Fruit fly (Drosophila melanogaster) whole organism, embryonic: ENCODE measurements around the gene lwr.
A peak's percentile ranks its signal among the peaks of the same experiment; 100 is the strongest.

ENCODE experiments used
- Asciz ChIP-seq: fragments of 200-800 bp; sonication (Bioruptor generic); optimal IDR thresholded peaks from 2 replicates; lab custom pipeline; 2017; ENCODE audit warnings: missing biosample characterization, mild to moderate bottlenecking, missing genetic modification characterization, missing genetic modification reagents
- Bdp1 ChIP-seq: fragments of 200-800 bp; sonication (Bioruptor generic); optimal IDR thresholded peaks from 3 replicates; lab custom pipeline; 2016; ENCODE audit warnings: missing biosample characterization, missing genetic modification characterization
- Bgb ChIP-seq: fragments of 200-800 bp; sonication (Bioruptor generic); IDR thresholded peaks from 2 replicates; pipeline ENCODE4 v1.3.6; 2022; ENCODE audit warnings: missing biosample characterization, missing genetic modification characterization; ENCODE audit not compliant: partially characterized antibody
- CG10321 ChIP-seq: fragments of 200-800 bp; sonication (Bioruptor generic); IDR thresholded peaks from 2 replicates; pipeline ENCODE4 v1.3.6; 2022; ENCODE audit warnings: missing biosample characterization, missing genetic modification characterization
- CG11456 ChIP-seq: fragments of 200-800 bp; sonication (Bioruptor generic); IDR thresholded peaks from 3 replicates; pipeline ENCODE4 v1.3.6; 2022; ENCODE audit warnings: missing biosample characterization, missing genetic modification characterization
- CG13775 ChIP-seq: fragments of 200-800 bp; sonication (Bioruptor generic); optimal IDR thresholded peaks from 3 replicates; lab custom pipeline; 2017; ENCODE audit warnings: missing biosample characterization, mild to moderate bottlenecking, missing genetic modification characterization
- CG14441 ChIP-seq: fragments of 200-800 bp; sonication (Bioruptor generic); IDR thresholded peaks from 2 replicates; pipeline ENCODE4 v1.3.6; 2022; ENCODE audit warnings: missing biosample characterization, missing genetic modification characterization
- CG14710 ChIP-seq: fragments of 200-800 bp; sonication (Bioruptor generic); optimal IDR thresholded peaks from 3 replicates; lab custom pipeline; 2019; ENCODE audit warnings: missing biosample characterization, mild to moderate bottlenecking, missing genetic modification characterization, moderate library complexity
- CG1603 ChIP-seq: fragments of 200-800 bp; sonication (Bioruptor generic); optimal IDR thresholded peaks from 2 replicates; lab custom pipeline; 2019; ENCODE audit warnings: missing biosample characterization, mild to moderate bottlenecking, missing genetic modification characterization, moderate library complexity
- CG16813 ChIP-seq: fragments of 200-800 bp; sonication (Bioruptor generic); IDR thresholded peaks from 3 replicates; pipeline ENCODE4 v1.3.6; 2022; ENCODE audit warnings: missing biosample characterization, missing genetic modification characterization; ENCODE audit not compliant: partially characterized antibody
- CG2116 ChIP-seq: fragments of 200-800 bp; sonication (Bioruptor generic); optimal IDR thresholded peaks from 3 replicates; lab custom pipeline; 2018; ENCODE audit warnings: missing biosample characterization, mild to moderate bottlenecking, missing genetic modification characterization
- CG3163 ChIP-seq: fragments of 200-800 bp; sonication (Bioruptor generic); optimal IDR thresholded peaks from 3 replicates; lab custom pipeline; 2016; ENCODE audit warnings: missing biosample characterization, missing genetic modification characterization
- CG3726 ChIP-seq: fragments of 200-800 bp; sonication (Bioruptor generic); IDR thresholded peaks from 3 replicates; pipeline ENCODE4, ENCODE4 v1.3.6; 2022; ENCODE audit warnings: missing biosample characterization, missing genetic modification characterization
- CG3838 ChIP-seq: fragments of 200-800 bp; sonication (Bioruptor generic); optimal IDR thresholded peaks from 3 replicates; lab custom pipeline; 2016; ENCODE audit warnings: missing biosample characterization, missing genetic modification characterization
- CG6791 ChIP-seq: fragments of 200-800 bp; sonication (Bioruptor generic); IDR thresholded peaks from 3 replicates; pipeline ENCODE4 v1.3.6; 2022; ENCODE audit warnings: missing biosample characterization, missing genetic modification characterization; ENCODE audit not compliant: partially characterized antibody
- CG7963 ChIP-seq: fragments of 200-800 bp; sonication (Bioruptor generic); IDR thresholded peaks from 3 replicates; pipeline ENCODE4 v1.3.6; 2022; ENCODE audit warnings: missing biosample characterization, missing genetic modification characterization; ENCODE audit not compliant: partially characterized antibody
- CG8388 ChIP-seq: fragments of 200-800 bp; sonication (Bioruptor generic); optimal IDR thresholded peaks from 2 replicates; lab custom pipeline; 2019; ENCODE audit warnings: missing biosample characterization, mild to moderate bottlenecking, missing genetic modification characterization, moderate library complexity
- CG9437 ChIP-seq: fragments of 200-800 bp; sonication (Bioruptor generic); optimal IDR thresholded peaks from 2 replicates; lab custom pipeline; 2018; ENCODE audit warnings: missing biosample characterization, mild to moderate bottlenecking, missing genetic modification characterization
- Doc3 ChIP-seq: fragments of 200-800 bp; sonication (Bioruptor generic); IDR thresholded peaks from 3 replicates; pipeline ENCODE4 v1.3.6; 2022; ENCODE audit warnings: missing biosample characterization, missing genetic modification characterization; ENCODE audit not compliant: partially characterized antibody
- Dref ChIP-seq: fragments of 200-800 bp; sonication (Bioruptor generic); IDR thresholded peaks from 2 replicates; pipeline ENCODE4 v1.3.6; 2022; ENCODE audit warnings: missing biosample characterization, missing genetic modification characterization
- Gsc ChIP-seq: fragments of 200-800 bp; sonication (Bioruptor generic); IDR thresholded peaks from 2 replicates; pipeline ENCODE4 v1.3.6; 2022; ENCODE audit warnings: missing biosample characterization, missing genetic modification characterization
- H15 ChIP-seq: fragments of 200-800 bp; sonication (Bioruptor generic); IDR thresholded peaks from 3 replicates; pipeline ENCODE4 v1.3.6; 2022; ENCODE audit warnings: missing biosample characterization, missing genetic modification characterization
- Hr3 ChIP-seq: fragments of 200-800 bp; sonication (Bioruptor generic); optimal IDR thresholded peaks from 3 replicates; lab custom pipeline; 2016; ENCODE audit warnings: missing biosample characterization, missing genetic modification characterization
- MBD-R2 ChIP-seq: fragments of 200-800 bp; sonication (Bioruptor generic); IDR thresholded peaks from 2 replicates; pipeline ENCODE4 v1.3.6; 2022; ENCODE audit warnings: missing biosample characterization, missing genetic modification characterization
- MESR4 ChIP-seq: fragments of 200-800 bp; sonication (Bioruptor generic); optimal IDR thresholded peaks from 2 replicates; lab custom pipeline; 2018; ENCODE audit warnings: missing biosample characterization, mild to moderate bottlenecking, missing genetic modification characterization, moderate library complexity
- MTF-1 ChIP-seq: fragments of 200-800 bp; sonication (Bioruptor generic); optimal IDR thresholded peaks from 2 replicates; lab custom pipeline; 2018; ENCODE audit warnings: missing biosample characterization, mild to moderate bottlenecking, missing genetic modification characterization, borderline replicate concordance
- Med ChIP-seq: fragments of 200-800 bp; sonication (Bioruptor generic); peaks from one replicate; lab custom pipeline; 2016; ENCODE audit warnings: missing biosample characterization, missing genetic modification characterization, mild to moderate bottlenecking, inconsistent platforms, moderate library complexity
- Nf-YB ChIP-seq: fragments of 200-800 bp; sonication (Bioruptor generic); optimal IDR thresholded peaks from 3 replicates; lab custom pipeline; 2019; ENCODE audit warnings: missing biosample characterization, mild to moderate bottlenecking, missing genetic modification characterization, moderate library complexity
- Sry-δ ChIP-seq: fragments of 200-800 bp; sonication (Bioruptor generic); optimal IDR thresholded peaks from 2 replicates; lab custom pipeline; 2016; ENCODE audit warnings: missing biosample characterization, missing genetic modification characterization
- Trl ChIP-seq, 3 experiments: fragments of >200 bp in 2 of 3; fragments of 200-800 bp in 1 of 3; sonication (Bioruptor generic) in 1 of 3; optimal IDR thresholded peaks; 2 replicates in 1 of 3; 3 replicates in 2 of 3; lab custom pipeline; 2016 to 2017; ENCODE audit warnings: missing biosample characterization in 1 of 3, missing genetic modification characterization in 1 of 3
- abd-A ChIP-seq: fragments of 200-800 bp; sonication (Bioruptor generic); optimal IDR thresholded peaks from 3 replicates; lab custom pipeline; 2019; ENCODE audit warnings: missing biosample characterization, mild to moderate bottlenecking, missing genetic modification characterization, moderate library complexity
- al ChIP-seq: fragments of 200-800 bp; sonication (Bioruptor generic); IDR thresholded peaks from 2 replicates; pipeline ENCODE4 v1.3.6; 2022; ENCODE audit warnings: missing biosample characterization, missing genetic modification characterization
- amos ChIP-seq: fragments of 200-800 bp; sonication (Bioruptor generic); IDR thresholded peaks from 2 replicates; pipeline ENCODE4 v1.3.6; 2022; ENCODE audit warnings: missing biosample characterization, missing genetic modification characterization; ENCODE audit not compliant: partially characterized antibody
- ato ChIP-seq: fragments of 200-800 bp; sonication (Bioruptor generic); IDR thresholded peaks from 2 replicates; pipeline ENCODE4 v1.3.6; 2022; ENCODE audit warnings: missing biosample characterization, missing genetic modification characterization; ENCODE audit not compliant: partially characterized antibody
- chn ChIP-seq: fragments of 200-800 bp; sonication (Bioruptor generic); optimal IDR thresholded peaks from 2 replicates; lab custom pipeline; 2016; ENCODE audit warnings: missing biosample characterization, missing genetic modification characterization
- crol ChIP-seq: fragments of 200-800 bp; sonication (Bioruptor generic); IDR thresholded peaks from 2 replicates; pipeline ENCODE4 v1.3.6; 2022; ENCODE audit warnings: missing biosample characterization, missing genetic modification characterization
- dysf ChIP-seq: fragments of 200-800 bp; sonication (Bioruptor generic); IDR thresholded peaks from 3 replicates; pipeline ENCODE4 v1.3.6; 2022; ENCODE audit warnings: missing biosample characterization, missing genetic modification characterization
- gfzf ChIP-seq: fragments of 200-800 bp; sonication (Bioruptor generic); optimal IDR thresholded peaks from 2 replicates; lab custom pipeline; 2016; ENCODE audit warnings: missing biosample characterization, mild to moderate bottlenecking, missing genetic modification characterization, moderate library complexity
- gsb ChIP-seq: fragments of 200-800 bp; sonication (Bioruptor generic); IDR thresholded peaks from 2 replicates; pipeline ENCODE4 v1.3.6; 2022; ENCODE audit warnings: missing biosample characterization, missing genetic modification characterization
- hb ChIP-seq: fragments of 200-800 bp; sonication (Bioruptor generic); IDR thresholded peaks from 3 replicates; pipeline ENCODE4 v1.3.6; 2022; ENCODE audit warnings: missing biosample characterization, missing genetic modification characterization; ENCODE audit not compliant: partially characterized antibody
- pan ChIP-seq, 4 experiments: fragments of >200 bp in 3 of 4; fragments of 200-800 bp in 1 of 4; sonication (Bioruptor generic) in 1 of 4; optimal IDR thresholded peaks in 3 of 4; IDR thresholded peaks in 1 of 4; 2 replicates each; pipeline versions ENCODE4 v1.3.6 to Lab custom; 2017 to 2022; ENCODE audit warnings: missing biosample characterization in 2 of 4, missing genetic modification characterization in 2 of 4, mixed read lengths in 1 of 4
- phol ChIP-seq: fragments of 200-800 bp; sonication (Bioruptor generic); optimal IDR thresholded peaks from 3 replicates; lab custom pipeline; 2018; ENCODE audit warnings: missing biosample characterization, mild to moderate bottlenecking, missing genetic modification characterization, moderate library complexity
- pnt ChIP-seq: fragments of 200-800 bp; sonication (Bioruptor generic); optimal IDR thresholded peaks from 3 replicates; lab custom pipeline; 2016; ENCODE audit warnings: missing biosample characterization, missing genetic modification characterization
- sens ChIP-seq: fragments of 200-800 bp; sonication (Bioruptor generic); peaks from one replicate; lab custom pipeline; 2016; ENCODE audit warnings: missing biosample characterization, missing genetic modification characterization
- sim ChIP-seq: fragments of 200-800 bp; sonication (Bioruptor generic); IDR thresholded peaks from 2 replicates; pipeline ENCODE4 v1.3.6; 2022; ENCODE audit warnings: missing biosample characterization, missing genetic modification characterization
- trem ChIP-seq: fragments of 200-800 bp; optimal IDR thresholded peaks from 3 replicates; lab custom pipeline; 2019; ENCODE audit warnings: missing biosample characterization, mild to moderate bottlenecking, missing genetic modification characterization, moderate library complexity
- twi ChIP-seq: fragments of 200-800 bp; optimal IDR thresholded peaks from 2 replicates; lab custom pipeline; 2019; ENCODE audit warnings: missing biosample characterization, mild to moderate bottlenecking, missing genetic modification characterization, moderate library complexity

Gene lwr

dm6 chr2L:544444-545179 lies 2.2 kb upstream of the lwr start, which contains the start of the genes Spp and nAChRbeta3 (continued):
- no peak for TF ChIP-seq CG13775 (GFP tag; lab: Kevin White, UChicago)
- no peak for TF ChIP-seq Nf-YB (GFP tag; lab: Kevin White, UChicago)
- peak; percentile 77 for TF ChIP-seq Dref (GFP tag; lab: Robert Waterston, UW)
- TF ChIP-seq CG8388 = no peak
- TF ChIP-seq hb (GFP tag; lab: Robert Waterston, UW) = 0 out of 3 replicates have a peak, but pooled peaks have one; percentile 13
- TF ChIP-seq CG14441 (GFP tag; lab: Robert Waterston, UW) = no peak
- peak; percentile 59 for TF ChIP-seq Sry-δ
- TF ChIP-seq gsb = no peak
- TF ChIP-seq MESR4 (GFP tag; lab: Kevin White, UChicago) = peak; percentile 89
- TF ChIP-seq al (GFP tag; lab: Robert Waterston, UW) = no peak
- peak; percentile 69 for TF ChIP-seq crol (GFP tag; lab: Robert Waterston, UW)
- peak; percentile 87 for TF ChIP-seq sens (GFP tag; lab: Kevin White, UChicago)
- no peak for TF ChIP-seq CG3838 (GFP tag; lab: Kevin White, UChicago)
- no peak for TF ChIP-seq Hr3 (GFP tag; lab: Kevin White, UChicago)
- no peak for TF ChIP-seq MTF-1 (GFP tag; lab: Kevin White, UChicago)
- peak; percentile 79 for TF ChIP-seq gfzf (GFP tag; lab: Kevin White, UChicago)
- no peak for TF ChIP-seq chn (GFP tag; lab: Kevin White, UChicago)
- TF ChIP-seq CG7963 (GFP tag; lab: Robert Waterston, UW) = 0 out of 3 replicates have a peak, but pooled peaks have one; percentile 25
- peak; percentile 76 for TF ChIP-seq Med
- no peak for TF ChIP-seq pnt (GFP tag; lab: Kevin White, UChicago)
- TF ChIP-seq Gsc = no peak
- peak; percentile 39; the same call in 1 of the 3 replicates for TF ChIP-seq Doc3
- TF ChIP-seq Trl (optimal IDR thresholded peaks at IDR 0.05; lab: Kevin White, UChicago) = no peak
- no peak for TF ChIP-seq Trl (GFP tag; optimal IDR thresholded peaks at IDR 0.05; lab: Kevin White, UChicago)
- TF ChIP-seq Bdp1 = no peak
- no peak for TF ChIP-seq sim (GFP tag; lab: Robert Waterston, UW)
- TF ChIP-seq ato (GFP tag; lab: Robert Waterston, UW) = peak; percentile 49; the same call in 1 of the 2 replicates
- TF ChIP-seq trem (tag; lab: Kevin White, UChicago) = peak; percentile 33
- peak; percentile 74 for TF ChIP-seq CG1603 (tag; lab: Kevin White, UChicago)
- TF ChIP-seq abd-A (tag; lab: Kevin White, UChicago) = no peak
- peak; percentile 68 for TF ChIP-seq CG2116 (GFP tag; lab: Kevin White, UChicago)
- 0 out of 3 replicates have a peak, but pooled peaks have one; percentile 6 for TF ChIP-seq CG6791 (GFP tag; lab: Robert Waterston, UW)
- TF ChIP-seq CG11456 (GFP tag; lab: Robert Waterston, UW) = 0 out of 3 replicates have a peak, but pooled peaks have one; percentile 7
- TF ChIP-seq CG3726 (GFP tag; lab: Robert Waterston, UW) = no peak
- peak; percentile 62 for TF ChIP-seq MBD-R2
- no peak for TF ChIP-seq H15 (GFP tag; lab: Robert Waterston, UW)
- TF ChIP-seq twi (tag; lab: Kevin White, UChicago) = no peak
- peak; percentile 54 for TF ChIP-seq CG16813 (GFP tag; lab: Robert Waterston, UW)
- peak; percentile 69; the same call in 1 of the 2 replicates for TF ChIP-seq amos (GFP tag; lab: Robert Waterston, UW)
- TF ChIP-seq Bgb (GFP tag; lab: Robert Waterston, UW) = peak; percentile 59
- no peak for TF ChIP-seq phol
- no peak for TF ChIP-seq Asciz (GFP tag; lab: Kevin White, UChicago)
- no peak for TF ChIP-seq pan (optimal IDR thresholded peaks at IDR 0.05; lab: Kevin White, UChicago)
- TF ChIP-seq pan (GFP tag; optimal IDR thresholded peaks at IDR 0.05 in 1 of 2, IDR thresholded peaks at IDR 0.05 in 1 of 2) = no peak
- TF ChIP-seq CG9437 = no peak
- TF ChIP-seq CG10321 = no peak
- TF ChIP-seq dysf (GFP tag; lab: Robert Waterston, UW) = no peak
- no peak for TF ChIP-seq CG3163 (GFP tag; lab: Kevin White, UChicago)
- peak; percentile 72 for TF ChIP-seq CG14710
